Worm (Caenorhabditis elegans): ENCODE results near the gene C49C3.10.

DNA sequence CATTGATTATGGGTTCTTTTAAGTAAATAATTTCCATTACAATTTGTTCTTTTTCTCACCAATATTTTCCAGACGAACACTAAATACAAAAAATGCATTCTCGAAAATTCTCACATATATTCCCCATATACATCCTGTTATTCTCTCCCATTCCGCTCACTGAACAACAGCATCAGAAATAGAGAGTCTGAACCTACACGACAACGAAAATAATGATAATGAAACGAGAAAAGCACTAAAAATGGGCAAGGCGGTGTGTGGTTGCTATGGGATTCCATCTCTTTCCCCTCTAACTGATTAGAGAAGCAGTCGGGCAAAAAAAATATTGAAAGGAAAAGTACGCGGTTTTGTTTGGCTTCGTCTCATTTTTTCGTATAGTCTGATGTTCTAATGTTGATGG, 44.3 kb upstream of the C49C3.10 start, which contains the start of gene C30H6.12:
- no peak for TF ChIP-seq nhr-85 (tag)
- TF ChIP-seq nhr-76 (tag; optimal IDR thresholded peaks at IDR 0.05), result no peak
- no peak for TF ChIP-seq efl-1 (optimal IDR thresholded peaks at IDR 0.05)
- no peak for TF ChIP-seq efl-1 (GFP tag; optimal IDR thresholded peaks at IDR 0.05 in 1 of 2)
- no peak for TF ChIP-seq nhr-12 (tag; optimal IDR thresholded peaks at IDR 0.05)
- TF ChIP-seq tbx-2 (tag; optimal IDR thresholded peaks at IDR 0.05), result no peak
- TF ChIP-seq lsy-2 (tag; optimal IDR thresholded peaks at IDR 0.05), result no peak
- no peak for TF ChIP-seq unc-30 (tag; optimal IDR thresholded peaks at IDR 0.05)
- no peak for TF ChIP-seq mef-2 (tag; optimal IDR thresholded peaks at IDR 0.05)
- no peak for TF ChIP-seq alr-1 (tag; optimal IDR thresholded peaks at IDR 0.05; ENCODE audit: borderline replicate concordance)
